Worm (Caenorhabditis elegans): ENCODE data around the gene cyp-33D3.

ce11 chrV:18837125-18837524 lies at the start of gene cyp-33D3:
- TF ChIP-seq ama-1 (optimal IDR thresholded peaks at IDR 0.05) = no peak
- no peak for TF ChIP-seq che-1 (tag; optimal IDR thresholded peaks at IDR 0.05)
- TF ChIP-seq C38D4.7 (GFP tag; optimal IDR thresholded peaks at IDR 0.05) = no peak
- no peak for TF ChIP-seq tbx-2 (tag; optimal IDR thresholded peaks at IDR 0.05)
- no peak for TF ChIP-seq ceh-24 (tag; optimal IDR thresholded peaks at IDR 0.05)
- no peak for TF ChIP-seq hlh-6 (tag; optimal IDR thresholded peaks at IDR 0.05)
- no peak for TF ChIP-seq eyg-1 (tag; optimal IDR thresholded peaks at IDR 0.05)
- TF ChIP-seq C08G9.2 (tag; optimal IDR thresholded peaks at IDR 0.05) = no peak
- no peak for TF ChIP-seq ceh-22 (tag; optimal IDR thresholded peaks at IDR 0.05)
